Worm (Caenorhabditis elegans) whole organism, young adult: ENCODE measurements around the gene C41H7.2.

Experiments used
- B0019.2 ChIP-seq: fragments of 200-800 bp; sonication (Bioruptor generic); conservative IDR thresholded peaks from 2 replicates; pipeline ENCODE4 v1.3.6; 2022; ENCODE audit warnings: missing genetic modification reagents, missing genetic modification characterization, missing compliant biosample characterization
- B0035.1 ChIP-seq: sonication (generic microtip); optimal IDR thresholded peaks from 2 replicates; lab custom pipeline; 2016; ENCODE audit warnings: missing genetic modification characterization, mild to moderate bottlenecking, missing compliant biosample characterization, missing genotype, missing genetic modification reagents
- F22D6.2 ChIP-seq: sonication (generic microtip); optimal IDR thresholded peaks from 2 replicates; lab custom pipeline; 2016; ENCODE audit warnings: mild to moderate bottlenecking, missing genetic modification characterization, missing compliant biosample characterization
- F37B4.10 ChIP-seq: fragments of 200-800 bp; sonication (Bioruptor generic); IDR thresholded peaks from 2 replicates; pipeline ENCODE4 v1.3.6; 2022; ENCODE audit warnings: missing genetic modification characterization, missing compliant biosample characterization
- F49E8.2 ChIP-seq: sonication (generic microtip); optimal IDR thresholded peaks from 3 replicates; lab custom pipeline; 2017; ENCODE audit warnings: missing genetic modification characterization, mild to moderate bottlenecking, missing compliant biosample characterization, antibody characterized with exemption, moderate library complexity; ENCODE audit not compliant: insufficient read depth
- F55B11.4 ChIP-seq: sonication (generic microtip); optimal IDR thresholded peaks from 2 replicates; lab custom pipeline; 2016; ENCODE audit warnings: missing compliant biosample characterization, missing genetic modification characterization, borderline replicate concordance; ENCODE audit not compliant: insufficient read depth
- F57A8.1 ChIP-seq: fragments of 200-800 bp; sonication (Bioruptor generic); optimal IDR thresholded peaks from 2 replicates; lab custom pipeline; 2018; ENCODE audit warnings: mild to moderate bottlenecking, missing genetic modification characterization, moderate library complexity, missing compliant biosample characterization
- K11D2.4 ChIP-seq: fragments of 200-800 bp; sonication (Bioruptor generic); IDR thresholded peaks from 2 replicates; pipeline ENCODE4 v1.3.6; 2022; ENCODE audit warnings: missing genetic modification reagents, missing genetic modification characterization, missing compliant biosample characterization
- K12H6.12 ChIP-seq: fragments of 200-800 bp; sonication (Bioruptor generic); optimal IDR thresholded peaks from 2 replicates; lab custom pipeline; 2018; ENCODE audit warnings: mild to moderate bottlenecking, missing genetic modification characterization, missing compliant biosample characterization
- Y53F4B.3 ChIP-seq: fragments of 200-800 bp; sonication (Bioruptor generic); IDR thresholded peaks from 2 replicates; pipeline ENCODE4 v1.3.6; 2022; ENCODE audit warnings: missing genetic modification reagents, missing genetic modification characterization, missing compliant biosample characterization
- Y67H2A.10 ChIP-seq: fragments of 200-800 bp; sonication (Bioruptor generic); conservative IDR thresholded peaks from 2 replicates; pipeline ENCODE4 v1.3.6; 2022; ENCODE audit warnings: missing genetic modification reagents, missing genetic modification characterization, missing compliant biosample characterization
- Y79H2A.3 ChIP-seq: fragments of 200-800 bp; sonication (Bioruptor generic); conservative IDR thresholded peaks from 2 replicates; pipeline ENCODE4 v1.3.6; 2022; ENCODE audit warnings: missing genetic modification reagents, missing genetic modification characterization, missing compliant biosample characterization
- akir-1 ChIP-seq: fragments of 200-800 bp; sonication (Bioruptor generic); optimal IDR thresholded peaks from 2 replicates; lab custom pipeline; 2018; ENCODE audit warnings: mild to moderate bottlenecking, missing genetic modification characterization, moderate library complexity, missing compliant biosample characterization
- attf-5 ChIP-seq: fragments of 200-800 bp; sonication (Bioruptor generic); optimal IDR thresholded peaks from 2 replicates; lab custom pipeline; 2018; ENCODE audit warnings: mild to moderate bottlenecking, missing genetic modification characterization, missing compliant biosample characterization
- bed-1 ChIP-seq: fragments of 200-800 bp; sonication (Bioruptor generic); IDR thresholded peaks from 2 replicates; pipeline ENCODE4 v1.3.6; 2022; ENCODE audit warnings: missing genetic modification reagents, missing genetic modification characterization, missing compliant biosample characterization
- cebp-1 ChIP-seq, 2 experiments: fragments of 200-800 bp in 1 of 2; sonication (Bioruptor generic) in 1 of 2; sonication (generic microtip) in 1 of 2; IDR thresholded peaks in 1 of 2; optimal IDR thresholded peaks in 1 of 2; 2 replicates each; pipeline versions ENCODE4 v1.3.6 to Lab custom; 2017 to 2022; ENCODE audit warnings: missing compliant biosample characterization in 2 of 2, missing genetic modification characterization in 2 of 2, mild to moderate bottlenecking in 1 of 2, missing genetic modification reagents in 1 of 2, moderate library complexity in 1 of 2
- ceh-100 ChIP-seq: fragments of 200-800 bp; sonication (Bioruptor generic); IDR thresholded peaks from 2 replicates; pipeline ENCODE4 v1.3.6; 2022; ENCODE audit warnings: missing genetic modification reagents, missing genetic modification characterization, missing compliant biosample characterization
- dpff-1 ChIP-seq: sonication (generic microtip); optimal IDR thresholded peaks from 2 replicates; lab custom pipeline; 2017; ENCODE audit warnings: mild to moderate bottlenecking, missing genetic modification characterization, missing compliant biosample characterization
- dpl-1 ChIP-seq: fragments of 150-350 bp; optimal IDR thresholded peaks from 2 replicates; lab custom pipeline; 2014; ENCODE audit warnings: missing biosample characterization, missing genetic modification reagents, missing genetic modification characterization
- gei-17 ChIP-seq: fragments of 200-800 bp; sonication (Bioruptor generic); optimal IDR thresholded peaks from 2 replicates; lab custom pipeline; 2018; ENCODE audit warnings: mild to moderate bottlenecking, missing genetic modification characterization, missing compliant biosample characterization
- hlh-12 ChIP-seq: sonication (generic microtip); optimal IDR thresholded peaks from 2 replicates; lab custom pipeline; 2016; ENCODE audit warnings: missing genetic modification characterization, missing compliant biosample characterization
- hlh-26 ChIP-seq: fragments of 200-800 bp; sonication (Bioruptor generic); conservative IDR thresholded peaks from 2 replicates; pipeline ENCODE4 v1.3.6; 2022; ENCODE audit warnings: missing genetic modification reagents, missing genetic modification characterization, missing compliant biosample characterization
- hsf-1 ChIP-seq: fragments of 200-800 bp; sonication (Bioruptor generic); IDR thresholded peaks from 2 replicates; pipeline ENCODE4 v1.3.6; 2022; ENCODE audit warnings: missing genetic modification reagents, missing genetic modification characterization, missing compliant biosample characterization
- lin-26 ChIP-seq: fragments of 200-800 bp; sonication (Bioruptor generic); IDR thresholded peaks from 2 replicates; pipeline ENCODE4 v1.3.6; 2022; ENCODE audit warnings: missing genetic modification reagents, missing genetic modification characterization, missing compliant biosample characterization
- lin-54 ChIP-seq: fragments of 200-800 bp; sonication (Bioruptor generic); optimal IDR thresholded peaks from 2 replicates; lab custom pipeline; 2018; ENCODE audit warnings: mild to moderate bottlenecking, missing genetic modification characterization, missing compliant biosample characterization
- lsl-1 ChIP-seq: fragments of 200-800 bp; sonication (Bioruptor generic); optimal IDR thresholded peaks from 2 replicates; lab custom pipeline; 2018; ENCODE audit warnings: mild to moderate bottlenecking, missing genetic modification characterization, moderate library complexity, missing compliant biosample characterization
- madf-3 ChIP-seq: fragments of 200-800 bp; sonication (Bioruptor generic); IDR thresholded peaks from 2 replicates; pipeline ENCODE4 v1.3.6; 2022; ENCODE audit warnings: missing genetic modification reagents, missing genetic modification characterization, missing compliant biosample characterization
- mcd-1 ChIP-seq: fragments of 200-800 bp; sonication (Bioruptor generic); IDR thresholded peaks from 2 replicates; pipeline ENCODE4 v1.3.6; 2022; ENCODE audit warnings: missing genetic modification reagents, missing genetic modification characterization, missing compliant biosample characterization
- nhr-90 ChIP-seq: sonication (generic microtip); optimal IDR thresholded peaks from 2 replicates; lab custom pipeline; 2016; ENCODE audit warnings: missing genotype, mild to moderate bottlenecking, missing genetic modification characterization, missing compliant biosample characterization
- repo-1 ChIP-seq: sonication (generic microtip); optimal IDR thresholded peaks from 2 replicates; lab custom pipeline; 2017; ENCODE audit warnings: mild to moderate bottlenecking, missing genetic modification characterization, missing compliant biosample characterization
- sea-2 ChIP-seq: fragments of 200-800 bp; sonication (Bioruptor generic); IDR thresholded peaks from 2 replicates; pipeline ENCODE4 v1.3.6; 2022; ENCODE audit warnings: missing genetic modification characterization, missing compliant biosample characterization
- snpc-3.4 ChIP-seq: sonication (generic microtip); optimal IDR thresholded peaks from 2 replicates; lab custom pipeline; 2017; ENCODE audit warnings: missing genetic modification characterization, mild to moderate bottlenecking, missing compliant biosample characterization, antibody characterized with exemption, moderate library complexity, missing genotype, missing genetic modification reagents
- snpc-4 ChIP-seq, 5 experiments: fragments of 150-350 bp in 1 of 5; sonication (generic microtip) in 4 of 5; optimal IDR thresholded peaks; 2 replicates each; lab custom pipeline; 2014 to 2018; ENCODE audit warnings: missing genetic modification characterization in 5 of 5, missing biosample characterization in 3 of 5, antibody characterized with exemption in 2 of 5, mild to moderate bottlenecking in 2 of 5, missing compliant biosample characterization in 2 of 5, missing genotype in 2 of 5, moderate library complexity in 2 of 5, missing genetic modification reagents in 1 of 5
- tlf-1 ChIP-seq: fragments of 200-800 bp; sonication (Bioruptor generic); optimal IDR thresholded peaks from 2 replicates; lab custom pipeline; 2018; ENCODE audit warnings: mild to moderate bottlenecking, missing genetic modification characterization, missing compliant biosample characterization
- unc-130 ChIP-seq: sonication (generic microtip); optimal IDR thresholded peaks from 2 replicates; lab custom pipeline; 2016; ENCODE audit warnings: missing genetic modification reagents, missing genetic modification characterization, missing compliant biosample characterization
- ztf-18 ChIP-seq: sonication (generic microtip); optimal IDR thresholded peaks from 2 replicates; lab custom pipeline; 2016; ENCODE audit warnings: missing genotype, mild to moderate bottlenecking, missing genetic modification characterization, missing compliant biosample characterization
- ztf-25 ChIP-seq: fragments of 200-800 bp; sonication (Bioruptor generic); IDR thresholded peaks from 2 replicates; pipeline ENCODE4 v1.3.6; 2022; ENCODE audit warnings: missing genetic modification reagents, missing genetic modification characterization, missing compliant biosample characterization
- ztf-3 ChIP-seq: fragments of 200-800 bp; sonication (Bioruptor generic); optimal IDR thresholded peaks from 2 replicates; lab custom pipeline; 2018; ENCODE audit warnings: mild to moderate bottlenecking, missing genetic modification characterization, missing compliant biosample characterization

C41H7.2 gene

DNA sequence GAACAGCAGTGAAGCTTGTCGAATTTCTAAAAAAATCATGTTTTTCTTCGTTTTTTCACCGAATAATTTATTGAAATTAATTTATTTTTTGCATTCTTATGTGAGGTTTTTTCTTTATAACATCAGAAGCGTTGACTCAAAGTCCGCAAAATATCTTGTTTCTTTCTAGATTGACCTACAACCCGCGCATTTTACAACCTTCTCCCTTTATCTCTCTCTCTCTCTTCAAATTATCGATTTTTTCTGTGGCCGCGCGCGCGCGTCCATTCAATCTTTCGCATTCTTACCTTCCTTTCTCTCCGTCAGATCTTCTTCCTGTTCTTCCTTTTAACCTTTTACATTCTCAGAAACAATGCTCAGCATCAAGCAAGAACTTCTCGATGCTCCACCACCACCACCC lies 9.1 kb upstream of the C41H7.2 start, which contains the start of gene lido-12:
TSS of gene lido-12 (plus strand) at position 301 of the 400 bp plus-strand sequence.
- TF ChIP-seq gei-17: no peak
- no peak for TF ChIP-seq ztf-18 (tag; lab: Kevin White, UChicago)
- no peak for TF ChIP-seq repo-1 (tag; lab: Kevin White, UChicago)
- no peak for TF ChIP-seq Y67H2A.10
- TF ChIP-seq hsf-1: no peak
- no peak for TF ChIP-seq sea-2 (GFP tag; lab: Robert Waterston, UW)
- no peak for TF ChIP-seq ceh-100 (GFP tag; lab: Robert Waterston, UW)
- TF ChIP-seq madf-3 (GFP tag; lab: Robert Waterston, UW): no peak
- no peak for TF ChIP-seq Y79H2A.3
- TF ChIP-seq hlh-12 (tag; lab: Kevin White, UChicago): no peak
- TF ChIP-seq B0035.1: no peak
- no peak for TF ChIP-seq K11D2.4 (GFP tag; lab: Robert Waterston, UW)
- TF ChIP-seq snpc-3.4 (tag; lab: Kevin White, UChicago): no peak
- TF ChIP-seq, all 124 proteins: peak for 0

DNA sequence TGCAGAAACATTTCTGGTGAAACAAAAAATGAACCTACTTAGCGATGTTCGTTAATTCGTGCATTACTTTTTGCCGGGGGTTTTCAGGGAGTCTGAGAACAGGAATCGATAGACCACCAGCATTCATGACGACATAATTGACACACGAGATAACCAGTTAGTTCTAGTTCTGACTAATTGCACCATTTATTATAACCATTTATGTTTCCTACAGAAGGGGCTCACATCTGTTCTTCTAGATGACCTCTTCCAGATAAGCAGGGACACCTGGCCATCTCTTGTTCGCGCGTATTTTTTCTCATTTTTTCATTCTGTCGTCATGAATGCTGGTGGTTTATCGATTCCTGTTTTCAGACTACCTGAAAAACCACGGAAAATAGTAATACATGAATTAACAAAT lies 6.2 kb upstream of the C41H7.2 start, which contains the start of gene sdz-5:
TSS of gene sdz-5 (plus strand) at position 301 of the 400 bp plus-strand sequence.
- no peak for TF ChIP-seq snpc-4 (GFP tag; optimal IDR thresholded peaks at IDR 0.05; lab: Kevin White, UChicago)
- TF ChIP-seq snpc-4 (tag; optimal IDR thresholded peaks at IDR 0.05; lab: Kevin White, UChicago): no peak
- no peak for TF ChIP-seq F22D6.2
- TF ChIP-seq lin-54 (GFP tag; lab: Kevin White, UChicago): no peak
- TF ChIP-seq Y53F4B.3: no peak
- no peak for TF ChIP-seq tlf-1 (GFP tag; lab: Kevin White, UChicago)
- no peak for TF ChIP-seq F37B4.10 (GFP tag; lab: Robert Waterston, UW)
- TF ChIP-seq F57A8.1 (GFP tag; lab: Kevin White, UChicago): no peak
- no peak for TF ChIP-seq lsl-1 (GFP tag; lab: Kevin White, UChicago)

DNA sequence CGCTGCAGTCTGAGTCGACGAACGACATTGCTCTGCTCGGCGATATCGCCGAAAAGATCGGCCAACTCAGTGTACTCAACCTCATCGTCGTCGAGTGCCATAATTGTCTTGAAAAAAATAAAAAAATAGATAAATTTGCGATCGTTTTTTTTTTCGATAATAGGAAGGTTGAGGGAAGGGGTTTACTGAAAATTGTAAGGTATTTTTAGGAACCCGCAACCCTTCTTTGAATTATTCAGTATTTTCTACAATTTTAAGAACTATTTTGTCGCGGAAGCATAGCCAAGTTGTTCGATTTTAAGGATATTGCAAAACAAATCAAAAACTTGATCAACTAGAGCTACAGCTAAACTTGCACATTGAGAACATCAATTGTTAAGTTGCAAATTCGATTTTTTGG lies 2.5 kb upstream of the C41H7.2 start, which contains the start of gene C41H7.9:
TSS of gene C41H7.9 (minus strand) at position 101 of the 400 bp plus-strand sequence.
- TF ChIP-seq dpff-1: no peak
- no peak for TF ChIP-seq dpl-1
- no peak for TF ChIP-seq K12H6.12 (tag; lab: Kevin White, UChicago)
- TF ChIP-seq F49E8.2: no peak
- TF ChIP-seq Y79H2A.3: no peak
- TF ChIP-seq hlh-26 (GFP tag; lab: Robert Waterston, UW): no peak
- no peak for TF ChIP-seq cebp-1 (GFP tag; IDR thresholded peaks at IDR 0.05; lab: Robert Waterston, UW)
- no peak for TF ChIP-seq cebp-1 (tag; optimal IDR thresholded peaks at IDR 0.05; lab: Kevin White, UChicago)
- no peak for TF ChIP-seq unc-130 (GFP tag; lab: Kevin White, UChicago)
- TF ChIP-seq ztf-18 (tag; lab: Kevin White, UChicago): no peak
- TF ChIP-seq nhr-90 (tag; lab: Kevin White, UChicago): no peak
- no peak for TF ChIP-seq attf-5
- TF ChIP-seq lin-26 (GFP tag; lab: Robert Waterston, UW): no peak
- no peak for TF ChIP-seq F55B11.4 (tag; lab: Kevin White, UChicago)
- no peak for TF ChIP-seq ztf-3 (GFP tag; lab: Kevin White, UChicago)
- TF ChIP-seq bed-1: no peak
- TF ChIP-seq ztf-25 (GFP tag; lab: Robert Waterston, UW): no peak
- no peak for TF ChIP-seq akir-1 (GFP tag; lab: Kevin White, UChicago)
- TF ChIP-seq B0019.2 (GFP tag; lab: Robert Waterston, UW): no peak
- no peak for TF ChIP-seq mcd-1
- no peak for TF ChIP-seq repo-1 (tag; lab: Kevin White, UChicago)
